Worm (Caenorhabditis elegans) whole organism, L4/young adult: ENCODE measurements around the gene C17F4.3.

Experiments used
- W03F9.2 ChIP-seq: fragments of 150-350 bp; optimal IDR thresholded peaks from 2 replicates; lab custom pipeline; 2014; ENCODE audit warnings: missing biosample characterization, missing genetic modification characterization
- him-1 ChIP-seq: sonication (generic microtip); optimal IDR thresholded peaks from 2 replicates; lab custom pipeline; 2016; ENCODE audit warnings: missing genotype, missing genetic modification reagents, missing genetic modification characterization, missing compliant biosample characterization

ce11 chrII:3244070-3244469, 3.8 kb downstream of the C17F4.3 start, which contains the start of gene C17F4.12:
- TF ChIP-seq W03F9.2 (tag; lab: Kevin White, UChicago) (no peak), him-1 (no peak)
